Worm (Caenorhabditis elegans): ENCODE measurements around the gene far-3.
A peak's percentile ranks its signal among the peaks of the same experiment; 100 is the strongest.

The far-3 gene

DNA sequence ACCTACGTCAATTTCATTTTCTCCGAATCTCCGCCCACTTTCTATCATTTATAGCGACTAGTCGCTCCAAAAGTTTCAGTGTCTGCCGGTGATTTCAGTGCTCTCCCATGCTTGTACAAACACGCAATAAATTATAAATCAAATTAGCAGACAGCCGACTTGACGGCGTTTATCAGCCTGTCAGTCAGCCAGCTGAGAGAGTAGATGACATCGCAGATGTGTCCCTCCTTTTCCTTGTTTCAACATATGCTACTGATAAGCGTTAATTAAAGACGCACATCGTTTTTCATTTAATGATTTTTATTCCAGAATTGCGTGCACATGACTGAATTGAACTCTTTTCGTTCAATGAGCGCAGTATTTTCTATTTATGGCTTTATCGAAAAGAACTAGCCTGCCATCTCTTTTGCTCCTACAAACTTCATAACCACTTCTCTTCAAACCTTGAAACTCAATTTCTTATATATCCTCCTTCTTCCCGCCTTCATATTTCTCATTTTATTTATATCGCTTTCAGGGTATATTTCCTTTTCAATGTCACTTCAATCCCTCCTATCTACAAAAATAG is 46.0 kb upstream of the far-3 start, which contains the start of gene lap-2:
lap-2 (plus strand) TSS at position 518 of the 568 bp plus-strand sequence.
- TF ChIP-seq jun-1 (tag; optimal IDR thresholded peaks at IDR 0.05) (peak; percentile 37), pqm-1 (tag; optimal IDR thresholded peaks at IDR 0.05) (peak; percentile 89), elt-2 (tag; optimal IDR thresholded peaks at IDR 0.05) (peak; percentile 94), snpc-4 (tag; optimal IDR thresholded peaks at IDR 0.05) (no peak), mdl-1 (tag; optimal IDR thresholded peaks at IDR 0.05) (no peak), nfya-1 (tag; optimal IDR thresholded peaks at IDR 0.05; ENCODE audit: insufficient read depth) (no peak), pha-4 (tag; optimal IDR thresholded peaks at IDR 0.05) (peak; percentile 14), ama-1 (optimal IDR thresholded peaks at IDR 0.05) (peak; percentile 62), unc-62 (GFP tag; optimal IDR thresholded peaks at IDR 0.05) (peak; percentile 20)

DNA sequence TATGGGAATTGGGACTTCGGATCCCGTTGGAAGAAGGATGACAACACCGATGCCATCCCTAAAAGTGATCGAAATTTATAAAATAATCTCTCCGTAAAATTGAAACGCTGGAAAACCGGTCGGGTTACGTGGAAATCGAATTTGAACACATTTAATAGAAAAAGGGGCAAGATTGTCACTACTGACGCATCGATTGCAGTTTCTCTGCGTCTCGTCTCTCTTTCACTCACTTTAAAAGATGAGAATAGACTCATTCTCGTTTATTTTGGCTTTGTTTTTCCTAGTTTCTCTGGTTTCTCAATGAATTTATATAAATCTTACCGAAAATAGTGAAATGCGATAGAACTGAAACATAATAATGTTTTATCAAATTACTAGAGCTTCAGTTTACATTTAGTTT is 44.3 kb upstream of the far-3 start, which contains the start of gene scyl-1:
scyl-1 (minus strand) TSS at position 56 of the 400 bp plus-strand sequence.
- no peak for TF ChIP-seq sea-2 (GFP tag; optimal IDR thresholded peaks at IDR 0.05)
- no peak for TF ChIP-seq nhr-76 (tag; optimal IDR thresholded peaks at IDR 0.05)
- TF ChIP-seq pha-4 (tag; optimal IDR thresholded peaks at IDR 0.05) = peak; percentile 75
- TF ChIP-seq egl-5 (tag; optimal IDR thresholded peaks at IDR 0.05) = no peak
- TF ChIP-seq ztf-11 (tag; optimal IDR thresholded peaks at IDR 0.05) = no peak
- TF ChIP-seq ceh-82 (tag; optimal IDR thresholded peaks at IDR 0.05) = no peak
- TF ChIP-seq tbx-2 (tag; optimal IDR thresholded peaks at IDR 0.05) = peak; percentile 48
- no peak for TF ChIP-seq ceh-16 (tag; optimal IDR thresholded peaks at IDR 0.05)
- peak; percentile 69 for TF ChIP-seq nhr-25 (tag; optimal IDR thresholded peaks at IDR 0.05)
- no peak for TF ChIP-seq nhr-237 (tag; optimal IDR thresholded peaks at IDR 0.05)
- peak; percentile 26 for TF ChIP-seq lin-39 (tag; optimal IDR thresholded peaks at IDR 0.05)
- TF ChIP-seq ztf-4 (tag; optimal IDR thresholded peaks at IDR 0.05) = no peak
- TF ChIP-seq R02D3.7 (tag; optimal IDR thresholded peaks at IDR 0.05) = peak; percentile 40
- TF ChIP-seq egl-27 (tag; optimal IDR thresholded peaks at IDR 0.05) = peak; percentile 13
- TF ChIP-seq ceh-28 (tag; optimal IDR thresholded peaks at IDR 0.05) = peak; percentile 62
- TF ChIP-seq aly-2 (tag; optimal IDR thresholded peaks at IDR 0.05) = no peak
- TF ChIP-seq elt-3 (tag; optimal IDR thresholded peaks at IDR 0.05) = no peak
- no peak for TF ChIP-seq nhr-12 (tag; optimal IDR thresholded peaks at IDR 0.05)
- no peak for TF ChIP-seq zag-1 (tag; optimal IDR thresholded peaks at IDR 0.05)
- no peak for TF ChIP-seq nhr-28 (tag; optimal IDR thresholded peaks at IDR 0.05)
- TF ChIP-seq fos-1 (tag; optimal IDR thresholded peaks at IDR 0.05) = no peak
- TF ChIP-seq elt-1 (tag; optimal IDR thresholded peaks at IDR 0.05) = peak; percentile 18
- TF ChIP-seq ama-1 (optimal IDR thresholded peaks at IDR 0.05) = no peak
- TF ChIP-seq nhr-43 (tag; optimal IDR thresholded peaks at IDR 0.05; ENCODE audit: poor library complexity, severe bottlenecking) = peak; percentile 91
- TF ChIP-seq daf-12 (tag; optimal IDR thresholded peaks at IDR 0.05) = no peak
- TF ChIP-seq lin-15B (tag; optimal IDR thresholded peaks at IDR 0.05) = peak; percentile 69
- peak; percentile 74 for TF ChIP-seq nfya-1 (tag; optimal IDR thresholded peaks at IDR 0.05; ENCODE audit: insufficient read depth)
- no peak for TF ChIP-seq nhr-67 (tag; optimal IDR thresholded peaks at IDR 0.05)
- TF ChIP-seq fkh-10 (GFP tag; optimal IDR thresholded peaks at IDR 0.05) = no peak
- TF ChIP-seq mdl-1 (tag; optimal IDR thresholded peaks at IDR 0.05) = no peak
- TF ChIP-seq ceh-9 (tag; optimal IDR thresholded peaks at IDR 0.05) = no peak
- no peak for TF ChIP-seq skn-1 (tag; optimal IDR thresholded peaks at IDR 0.05)
- no peak for TF ChIP-seq ZK546.5 (tag; optimal IDR thresholded peaks at IDR 0.05)
- no peak for TF ChIP-seq mml-1 (tag; optimal IDR thresholded peaks at IDR 0.05)
- peak; percentile 45 for TF ChIP-seq snpc-4 (tag; optimal IDR thresholded peaks at IDR 0.05)
- no peak for TF ChIP-seq unc-62 (GFP tag; optimal IDR thresholded peaks at IDR 0.05)
- peak; percentile 94 for TF ChIP-seq nhr-23 (tag; optimal IDR thresholded peaks at IDR 0.05)
- TF ChIP-seq unc-39 (tag; optimal IDR thresholded peaks at IDR 0.05) = no peak
- peak; percentile 45 for TF ChIP-seq elt-2 (tag; optimal IDR thresholded peaks at IDR 0.05)
- TF ChIP-seq nhr-77 (tag; optimal IDR thresholded peaks at IDR 0.05) = peak; percentile 1
- TF ChIP-seq fkh-2 (tag; optimal IDR thresholded peaks at IDR 0.05) = no peak
- peak; percentile 20 for TF ChIP-seq pqm-1 (tag; optimal IDR thresholded peaks at IDR 0.05)
- peak; percentile 87 for TF ChIP-seq hmg-11 (tag; optimal IDR thresholded peaks at IDR 0.05)
- TF ChIP-seq jun-1 (tag; optimal IDR thresholded peaks at IDR 0.05) = peak; percentile 62
- TF ChIP-seq eor-1 (tag; optimal IDR thresholded peaks at IDR 0.05) = no peak
- no peak for TF ChIP-seq nhr-11 (tag; optimal IDR thresholded peaks at IDR 0.05)
- peak; percentile 30 for TF ChIP-seq lsy-12 (tag; optimal IDR thresholded peaks at IDR 0.05)
